Worm (Caenorhabditis elegans) whole organism, L4 larva: ENCODE data around the gene srx-119.

Experiments
- F26F4.8 ChIP-seq: fragments of 200-800 bp; sonication (Bioruptor generic); conservative IDR thresholded peaks from 2 replicates; pipeline ENCODE4 v1.3.6; 2022; ENCODE audit warnings: missing genetic modification characterization, missing compliant biosample characterization
- aha-1 ChIP-seq: fragments of 150-350 bp; peaks from one replicate; lab custom pipeline; 2014; ENCODE audit warnings: missing biosample characterization, missing genetic modification characterization
- aly-2 ChIP-seq: sonication (generic microtip); optimal IDR thresholded peaks from 2 replicates; lab custom pipeline; 2018; ENCODE audit warnings: missing biosample characterization, missing genetic modification characterization
- ama-1 ChIP-seq: fragments of 150-350 bp; optimal IDR thresholded peaks from 2 replicates; lab custom pipeline; 2014; ENCODE audit warnings: inconsistent platforms, mixed read lengths
- ceh-62 ChIP-seq: sonication (generic microtip); optimal IDR thresholded peaks from 2 replicates; lab custom pipeline; 2017; ENCODE audit warnings: missing biosample characterization, missing genetic modification characterization
- dmd-8 ChIP-seq: fragments of 200-800 bp; sonication (Bioruptor generic); IDR thresholded peaks from 2 replicates; pipeline ENCODE4 v1.3.6; 2022; ENCODE audit warnings: missing genetic modification characterization, missing compliant biosample characterization
- nhr-25 ChIP-seq: sonication (generic microtip); optimal IDR thresholded peaks from 2 replicates; lab custom pipeline; 2017; ENCODE audit warnings: missing genetic modification characterization, mild to moderate bottlenecking, missing compliant biosample characterization, antibody characterized with exemption, moderate library complexity, borderline replicate concordance; ENCODE audit not compliant: insufficient read depth
- nhr-28 ChIP-seq: fragments of 150-350 bp; optimal IDR thresholded peaks from 2 replicates; lab custom pipeline; 2014; ENCODE audit warnings: missing biosample characterization, missing genetic modification characterization
- nhr-48 ChIP-seq: sonication (generic microtip); optimal IDR thresholded peaks from 2 replicates; lab custom pipeline; 2016; ENCODE audit warnings: mild to moderate bottlenecking, missing genetic modification characterization, missing compliant biosample characterization
- pha-4 ChIP-seq, 2 experiments: fragments of 150-350 bp in 1 of 2; fragments of 200-800 bp in 1 of 2; sonication (Bioruptor generic) in 1 of 2; IDR thresholded peaks in 1 of 2; optimal IDR thresholded peaks in 1 of 2; 2 replicates each; pipeline versions ENCODE4 v1.3.6 to Lab custom; 2014 to 2022; ENCODE audit warnings: missing genetic modification characterization in 2 of 2, missing genetic modification reagents in 2 of 2, missing biosample characterization in 1 of 2, missing compliant biosample characterization in 1 of 2
- unc-130 ChIP-seq: sonication (generic microtip); optimal IDR thresholded peaks from 2 replicates; lab custom pipeline; 2016; ENCODE audit warnings: missing genetic modification reagents, missing genetic modification characterization, missing compliant biosample characterization

ce11 chrII:12544533-12544932, 16.5 kb downstream of the srx-119 start, which contains the start of gene F49C5.9:
- TF ChIP-seq nhr-25: no peak
- TF ChIP-seq unc-130 (GFP tag; lab: Kevin White, UChicago): no peak
- no peak for TF ChIP-seq ama-1 (lab: Kevin White, UChicago)
- no peak for TF ChIP-seq pha-4 (GFP tag; IDR thresholded peaks at IDR 0.05; lab: Robert Waterston, UW)
- no peak for TF ChIP-seq pha-4 (tag; optimal IDR thresholded peaks at IDR 0.05; lab: Kevin White, UChicago)
- TF ChIP-seq dmd-8: no peak
- no peak for TF ChIP-seq nhr-28 (tag; lab: Kevin White, UChicago)
- TF ChIP-seq aha-1 (tag; lab: Kevin White, UChicago): no peak
- no peak for TF ChIP-seq ceh-62
- TF ChIP-seq nhr-48 (tag; lab: Kevin White, UChicago): no peak
- TF ChIP-seq aly-2 (tag; lab: Kevin White, UChicago): no peak
- no peak for TF ChIP-seq F26F4.8 (GFP tag; lab: Robert Waterston, UW)
